Fruit fly (Drosophila melanogaster): ENCODE results near the gene CG8132.

CG8132 gene

DNA sequence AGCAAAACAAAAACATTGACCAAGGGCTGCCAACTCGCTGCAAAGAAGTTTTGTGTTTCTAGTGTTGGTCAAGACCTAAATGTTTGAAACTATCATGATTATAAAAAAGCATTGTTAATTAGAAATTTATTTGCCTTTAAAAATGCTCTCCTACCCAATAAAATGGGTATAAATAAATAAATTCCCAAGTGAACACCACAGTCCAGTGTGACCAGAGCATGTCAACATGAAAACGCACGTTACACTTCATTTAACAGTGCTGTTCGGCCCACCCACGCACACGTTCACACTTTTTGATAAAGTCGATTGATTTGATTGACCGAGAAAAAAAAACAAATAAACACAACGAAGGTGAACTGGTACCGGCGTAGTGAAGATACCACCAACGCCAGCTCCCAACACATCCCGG is 2.8 kb downstream of the CG8132 start, which contains the start of the genes CG9356, BBIP1 and CG8135 (continued):
- TF ChIP-seq Xrp1 (GFP tag; IDR thresholded peaks at IDR 0.05), result peak; percentile 75
- no peak for TF ChIP-seq yki (optimal IDR thresholded peaks at IDR 0.05)
- TF ChIP-seq chif (GFP tag; optimal IDR thresholded peaks at IDR 0.05), result peak; percentile 81 to 83
- peak; percentile 77 for TF ChIP-seq CG9609 (GFP tag; optimal IDR thresholded peaks at IDR 0.05)
- peak; percentile 92 for TF ChIP-seq Sin3A (optimal IDR thresholded peaks at IDR 0.05)
- TF ChIP-seq Bdp1 (GFP tag; optimal IDR thresholded peaks at IDR 0.05), result peak; percentile 74
- no peak for TF ChIP-seq CG12769 (tag; optimal IDR thresholded peaks at IDR 0.05)
- peak; percentile 78 for TF ChIP-seq Fer1 (GFP tag; optimal IDR thresholded peaks at IDR 0.05)
- peak; percentile 41; the same call in 1 of the 3 replicates for TF ChIP-seq CG6791 (GFP tag; IDR thresholded peaks at IDR 0.05; ENCODE audit: partially characterized antibody)
- TF ChIP-seq CG11560 (tag; IDR thresholded peaks at IDR 0.05), result no peak
- TF ChIP-seq C15 (GFP tag; IDR thresholded peaks at IDR 0.05), result no peak
- TF ChIP-seq insv (GFP tag; optimal IDR thresholded peaks at IDR 0.05), result peak in 1 of 2 experiments; percentile 34
- no peak for TF ChIP-seq CG11504 (tag; optimal IDR thresholded peaks at IDR 0.05)
- TF ChIP-seq vvl (GFP tag; IDR thresholded peaks at IDR 0.05), result peak; percentile 87
- peak; percentile 76 for TF ChIP-seq Mes4 (GFP tag; optimal IDR thresholded peaks at IDR 0.05)
- no peak for TF ChIP-seq CG7745 (tag; optimal IDR thresholded peaks at IDR 0.05)
- TF ChIP-seq CG9215 (GFP tag; IDR thresholded peaks at IDR 0.05), result 0 out of 2 replicates have a peak, but pooled peaks have one; percentile 36
- peak; percentile 80 for TF ChIP-seq ems (GFP tag; optimal IDR thresholded peaks at IDR 0.05)
- peak; percentile 61 for TF ChIP-seq sima (GFP tag; optimal IDR thresholded peaks at IDR 0.05)
- peak; percentile 61 for TF ChIP-seq crc (GFP tag; optimal IDR thresholded peaks at IDR 0.05)
- no peak for TF ChIP-seq gcm2 (GFP tag; optimal IDR thresholded peaks at IDR 0.05)
- TF ChIP-seq tll (GFP tag; optimal IDR thresholded peaks at IDR 0.05), result peak in 1 of 2 experiments; percentile 72
- peak; percentile 54 for TF ChIP-seq BEAF-32 (GFP tag; optimal IDR thresholded peaks at IDR 0.05)
- peak; percentile 71 for TF ChIP-seq Rx (GFP tag; IDR thresholded peaks at IDR 0.05)
- peak; percentile 56 for TF ChIP-seq lmd (GFP tag; IDR thresholded peaks at IDR 0.05)
- TF ChIP-seq NFAT (GFP tag; IDR thresholded peaks at IDR 0.05), result peak; percentile 24; the same call in 1 of the 2 replicates
- TF ChIP-seq Drgx (GFP tag; IDR thresholded peaks at IDR 0.05), result no peak
- no peak for TF ChIP-seq dan (GFP tag; IDR thresholded peaks at IDR 0.05)
- TF ChIP-seq kay (GFP tag; optimal IDR thresholded peaks at IDR 0.05), result peak; percentile 57
- TF ChIP-seq CG2129 (GFP tag; IDR thresholded peaks at IDR 0.05; ENCODE audit: partially characterized antibody), result no peak
- TF ChIP-seq CG1603 (tag; optimal IDR thresholded peaks at IDR 0.05), result peak; percentile 85
- TF ChIP-seq CG8290 (GFP tag; optimal IDR thresholded peaks at IDR 0.05), result peak; percentile 84
- peak in 1 of 2 experiments; percentile 82 for TF ChIP-seq CG8290 (tag; optimal IDR thresholded peaks at IDR 0.05)
- TF ChIP-seq Doc3 (GFP tag; IDR thresholded peaks at IDR 0.05; ENCODE audit: partially characterized antibody), result no peak
- peak; percentile 71 for TF ChIP-seq CG13287 (GFP tag; IDR thresholded peaks at IDR 0.05; ENCODE audit: partially characterized antibody)
- peak; percentile 94 for TF ChIP-seq CG33213 (GFP tag; optimal IDR thresholded peaks at IDR 0.05)
- TF ChIP-seq unpg (GFP tag; optimal IDR thresholded peaks at IDR 0.05), result no peak
- TF ChIP-seq vfl (GFP tag; optimal IDR thresholded peaks at IDR 0.05), result peak; percentile 69
- peak; percentile 53; the same call in 2 of the 3 replicates for TF ChIP-seq Aef1 (GFP tag; IDR thresholded peaks at IDR 0.05)
- TF ChIP-seq psq (GFP tag; optimal IDR thresholded peaks at IDR 0.05), result peak; percentile 59
- peak; percentile 51 for TF ChIP-seq ftz-f1 (GFP tag; optimal IDR thresholded peaks at IDR 0.05)
- peak; percentile 21 for TF ChIP-seq CG16815 (GFP tag; optimal IDR thresholded peaks at IDR 0.05)
- no peak for TF ChIP-seq nau (GFP tag; optimal IDR thresholded peaks at IDR 0.05)
- peak; percentile 99 for TF ChIP-seq CG10267 (tag; optimal IDR thresholded peaks at IDR 0.05)
- no peak for TF ChIP-seq ab (GFP tag; optimal IDR thresholded peaks at IDR 0.05)
- no peak for TF ChIP-seq scrt (GFP tag; optimal IDR thresholded peaks at IDR 0.05)
- TF ChIP-seq CG18619 (GFP tag; optimal IDR thresholded peaks at IDR 0.05), result peak; percentile 39
- peak; percentile 84 for TF ChIP-seq bab2 (GFP tag; optimal IDR thresholded peaks at IDR 0.05)
- TF ChIP-seq Fer2 (tag; optimal IDR thresholded peaks at IDR 0.05), result peak; percentile 44
- peak; percentile 69 for TF ChIP-seq CG13296 (GFP tag; optimal IDR thresholded peaks at IDR 0.05)
- TF ChIP-seq ranshi (GFP tag; IDR thresholded peaks at IDR 0.05), result peak; percentile 59
- peak; percentile 85 for TF ChIP-seq CG8944 (GFP tag; optimal IDR thresholded peaks at IDR 0.05)
